Worm (Caenorhabditis elegans) whole organism, L2 larva: ENCODE measurements around the gene lec-9.

Experiments
- F13H6.1 ChIP-seq: sonication (generic microtip); optimal IDR thresholded peaks from 2 replicates; lab custom pipeline; 2016; ENCODE audit warnings: missing genetic modification characterization, missing compliant biosample characterization
- R02D3.7 ChIP-seq: fragments of 150-350 bp; optimal IDR thresholded peaks from 2 replicates; lab custom pipeline; 2014; ENCODE audit warnings: missing biosample characterization, missing genetic modification characterization
- ama-1 ChIP-seq: fragments of 150-350 bp; optimal IDR thresholded peaks from 2 replicates; lab custom pipeline; 2018; ENCODE audit warnings: inconsistent platforms
- ceh-82 ChIP-seq: fragments of 150-350 bp; optimal IDR thresholded peaks from 2 replicates; lab custom pipeline; 2014; ENCODE audit warnings: missing biosample characterization, missing genetic modification characterization
- elt-1 ChIP-seq: fragments of 150-350 bp; optimal IDR thresholded peaks from 2 replicates; lab custom pipeline; 2014; ENCODE audit warnings: missing biosample characterization, missing genetic modification characterization
- fos-1 ChIP-seq: fragments of 150-350 bp; optimal IDR thresholded peaks from 2 replicates; lab custom pipeline; 2014; ENCODE audit warnings: missing biosample characterization, missing genetic modification characterization
- gmeb-1 ChIP-seq: fragments of 150-350 bp; optimal IDR thresholded peaks from 2 replicates; lab custom pipeline; 2014; ENCODE audit warnings: missing biosample characterization, missing genetic modification characterization
- nhr-12 ChIP-seq: fragments of 150-350 bp; optimal IDR thresholded peaks from 2 replicates; lab custom pipeline; 2014; ENCODE audit warnings: missing biosample characterization, missing genetic modification characterization
- nhr-23 ChIP-seq: fragments of 150-350 bp; optimal IDR thresholded peaks from 2 replicates; lab custom pipeline; 2014; ENCODE audit warnings: missing biosample characterization, missing genetic modification reagents, missing genetic modification characterization
- unc-39 ChIP-seq: fragments of 150-350 bp; optimal IDR thresholded peaks from 2 replicates; lab custom pipeline; 2014; ENCODE audit warnings: missing biosample characterization, missing genetic modification characterization
- unc-62 ChIP-seq: fragments of 150-350 bp; optimal IDR thresholded peaks from 2 replicates; lab custom pipeline; 2014; ENCODE audit warnings: missing biosample characterization, missing genetic modification reagents, missing genetic modification characterization
- ztf-1 ChIP-seq: fragments of 200-800 bp; sonication (Bioruptor generic); conservative IDR thresholded peaks from 2 replicates; pipeline ENCODE4 v1.3.6; 2022; ENCODE audit warnings: missing genetic modification characterization, missing compliant biosample characterization

- TF ChIP-seq unc-39 (tag; lab: Kevin White, UChicago) (no peak), ztf-1 (GFP tag; lab: Robert Waterston, UW) (no peak), ceh-82 (no peak), gmeb-1 (tag; lab: Kevin White, UChicago) (no peak), fos-1 (tag; lab: Kevin White, UChicago) (peak; percentile 8), R02D3.7 (tag; lab: Kevin White, UChicago) (no peak), ama-1 (lab: Kevin White, UChicago) (no peak), nhr-12 (tag; lab: Kevin White, UChicago) (no peak), F13H6.1 (tag; lab: Kevin White, UChicago) (no peak), nhr-23 (tag; lab: Kevin White, UChicago) (no peak), unc-62 (GFP tag; lab: Kevin White, UChicago) (no peak), elt-1 (no peak)
Measured at ce11 chrX:17631703-17632102, 31.4 kb downstream of the lec-9 start.
